Fruit fly (Drosophila melanogaster) whole organism, larva: ENCODE measurements around the gene CG10561.

Source experiments
- noc ChIP-seq: fragments of 200-800 bp; sonication (Bioruptor generic); optimal IDR thresholded peaks from 3 replicates; lab custom pipeline; 2019; ENCODE audit warnings: missing biosample characterization, mild to moderate bottlenecking, missing genetic modification characterization, moderate library complexity

Gene CG10561

DNA sequence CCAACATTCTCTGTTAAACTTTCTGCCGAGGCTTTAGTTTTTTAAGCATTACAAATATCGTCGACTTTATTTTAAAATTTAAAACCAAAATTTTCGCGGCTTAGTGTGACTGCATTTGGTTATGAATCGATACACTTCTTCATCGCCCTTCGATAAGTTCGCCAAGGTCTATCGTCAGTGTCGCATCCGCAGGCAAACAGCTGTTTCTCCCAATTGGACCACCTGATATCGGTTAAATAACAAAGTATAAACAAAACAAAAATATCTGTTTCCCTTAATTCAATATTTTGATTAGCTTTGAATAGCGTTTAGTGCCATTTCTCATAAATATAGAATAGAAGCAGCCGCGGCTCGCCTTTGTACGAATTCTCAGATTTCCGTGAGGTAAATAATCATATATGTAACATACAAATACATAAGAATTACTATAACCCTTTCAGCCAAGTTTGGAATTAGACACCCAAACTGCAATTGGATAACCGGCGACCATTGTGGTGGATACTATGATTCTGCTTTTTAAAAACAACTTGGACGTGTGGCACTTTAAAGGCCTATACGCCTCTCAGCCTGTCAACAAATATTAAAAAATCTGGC, at the start of gene CG10561:
CG10561 (plus strand) TSS at position 219 of the 594 bp plus-strand sequence.
- no peak for TF ChIP-seq noc (tag; lab: Kevin White, UChicago)

DNA sequence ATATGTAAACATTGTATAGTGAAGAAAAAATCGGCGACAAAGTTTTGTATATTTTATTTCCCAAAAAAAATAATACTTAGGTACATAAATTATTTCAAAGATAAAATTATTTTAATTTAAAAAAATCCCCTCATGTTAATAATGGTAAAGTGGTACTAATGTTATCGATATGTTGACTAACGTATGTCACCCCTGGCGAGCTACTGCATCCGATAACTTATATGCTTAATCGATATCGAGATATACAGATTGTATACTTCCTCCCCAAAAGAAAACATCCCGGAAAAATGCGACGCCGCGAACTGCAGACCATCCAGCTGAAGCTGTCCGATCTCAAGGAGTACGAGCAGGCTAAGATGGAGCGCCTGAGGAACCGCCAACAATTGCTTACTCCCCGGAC, 49.5 kb upstream of the CG10561 start, which contains the start of gene CG17343:
CG17343 (plus strand) TSS at position 224 of the 400 bp plus-strand sequence.
- TF ChIP-seq noc (tag; lab: Kevin White, UChicago), result no peak

DNA sequence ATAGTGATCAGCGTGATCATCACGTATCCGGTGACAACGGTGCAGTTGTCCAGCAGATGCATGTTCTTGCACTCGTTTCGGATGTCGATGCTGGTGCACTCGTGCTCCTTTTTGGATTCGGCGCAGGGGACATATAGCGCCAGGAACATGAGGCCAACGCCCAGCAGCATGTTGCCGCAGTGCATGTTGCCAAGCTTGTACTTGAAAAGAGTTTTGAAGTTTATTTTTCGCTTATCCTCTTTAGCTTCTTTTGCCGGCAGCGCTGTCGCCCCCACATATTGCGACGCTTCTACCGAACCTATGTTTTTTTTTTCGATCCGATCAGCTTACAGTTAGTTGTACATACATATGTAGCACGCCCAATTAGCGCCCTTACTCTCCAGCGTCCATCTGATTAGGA, 45.8 kb upstream of the CG10561 start:
- TF ChIP-seq noc (tag; lab: Kevin White, UChicago), result no peak

DNA sequence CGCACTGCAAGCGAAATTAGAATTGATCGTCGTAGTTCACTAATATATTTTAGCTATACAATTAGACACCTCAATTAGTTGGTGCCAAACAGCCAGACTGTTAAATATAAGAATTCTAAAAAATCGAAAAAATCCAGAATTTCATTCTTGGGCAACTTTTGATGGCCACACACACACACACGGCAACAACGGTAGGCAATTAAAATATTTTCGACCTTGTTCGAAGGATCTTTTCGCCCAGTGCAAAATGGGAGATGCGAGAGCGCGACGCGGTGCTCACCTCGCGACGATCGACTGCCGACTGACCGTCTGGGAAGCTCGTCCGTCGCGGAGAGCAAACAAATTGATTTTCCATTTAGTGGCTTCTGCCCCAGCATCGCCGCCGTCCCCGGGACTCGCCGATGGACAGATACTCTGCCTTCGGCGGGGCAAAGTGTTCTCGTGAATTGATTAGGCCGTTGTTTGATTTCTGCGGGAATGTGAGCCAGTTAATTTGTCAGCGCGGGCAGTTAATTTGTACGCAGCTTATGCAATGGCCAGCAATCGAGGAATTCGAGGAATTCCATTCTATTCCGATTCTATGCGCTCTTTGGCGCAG, 44.6 kb upstream of the CG10561 start, which contains the start of gene CG10702:
CG10702 (minus strand) TSS at position 304 of the 598 bp plus-strand sequence.
- TF ChIP-seq noc (tag; lab: Kevin White, UChicago), result no peak

DNA sequence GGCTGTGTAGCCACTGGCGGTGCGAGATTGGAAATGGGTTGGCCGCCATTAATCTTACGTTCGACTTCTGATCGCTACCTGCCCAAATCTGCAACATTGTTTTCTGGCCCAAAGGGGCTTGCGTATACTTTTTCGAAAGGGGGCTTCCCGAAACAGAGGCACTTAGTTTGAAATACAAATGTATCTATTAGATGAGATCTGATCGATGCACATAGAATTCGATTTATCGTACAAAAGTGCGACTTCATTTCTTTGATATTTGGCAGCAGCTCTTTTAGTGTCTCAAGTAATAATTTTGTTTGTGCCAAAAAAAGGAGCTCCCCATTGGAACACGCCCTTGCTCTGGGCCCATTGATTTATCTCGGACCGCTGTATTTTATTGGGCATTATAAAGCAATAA, 42.5 kb upstream of the CG10561 start:
- no peak for TF ChIP-seq noc (tag; lab: Kevin White, UChicago)

DNA sequence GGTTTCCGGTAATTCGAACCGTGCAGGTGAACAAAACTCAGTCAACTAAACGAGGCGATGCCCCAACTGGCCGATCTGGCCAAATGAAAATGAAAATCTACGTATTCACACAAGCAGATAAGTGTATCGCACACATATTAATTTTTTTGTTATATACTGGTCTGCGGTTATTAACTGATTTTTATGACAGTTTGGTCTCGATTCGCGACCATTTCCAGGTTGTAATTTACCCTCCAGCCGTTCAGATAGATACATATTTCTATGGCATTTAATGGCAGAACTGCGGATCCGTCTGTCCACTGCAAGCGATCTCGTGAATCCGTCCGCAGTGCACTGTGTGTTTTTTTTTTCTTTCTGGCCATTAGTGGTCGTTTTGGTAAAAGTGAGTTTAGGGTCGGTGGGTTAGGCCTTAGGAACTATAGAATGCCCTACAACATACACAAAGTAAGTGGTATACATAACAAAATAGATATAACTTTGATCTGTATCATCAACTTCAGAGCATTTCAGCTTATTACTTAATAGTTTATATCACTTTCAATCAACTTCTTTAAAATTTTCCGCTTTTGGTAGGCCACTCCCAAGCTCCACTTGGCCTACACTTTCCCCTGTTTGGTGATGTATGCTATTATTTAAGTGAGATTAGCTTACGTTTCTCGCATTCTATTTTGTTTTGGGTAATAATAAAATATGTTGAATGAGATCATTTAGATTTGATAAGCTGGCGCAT, 39.9 kb upstream of the CG10561 start, which contains the start of gene CG17572:
CG17572 (minus strand) TSS at position 51 of the 730 bp plus-strand sequence.
- no peak for TF ChIP-seq noc (tag; lab: Kevin White, UChicago)

DNA sequence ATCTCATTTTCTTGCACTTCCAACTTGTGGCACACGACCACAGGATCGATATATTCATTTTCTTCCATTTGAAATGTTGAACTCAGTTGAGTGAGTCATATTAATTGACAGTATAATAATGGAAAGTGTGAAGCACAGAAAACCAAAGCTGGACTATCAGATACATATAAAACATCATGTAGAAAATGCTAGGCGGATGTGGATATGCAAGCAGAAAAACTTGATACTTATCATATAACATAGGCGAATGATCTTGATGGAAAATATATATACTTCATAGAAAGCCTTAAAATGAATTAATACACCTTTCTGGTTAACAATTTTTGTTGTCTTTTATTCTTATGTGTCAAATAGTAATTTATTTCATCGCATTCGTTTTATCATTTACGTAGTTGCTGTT, 35.3 kb upstream of the CG10561 start, which contains the start of gene CG10700:
CG10700 (minus strand) TSS at position 101 of the 400 bp plus-strand sequence.
- no peak for TF ChIP-seq noc (tag; lab: Kevin White, UChicago)

DNA sequence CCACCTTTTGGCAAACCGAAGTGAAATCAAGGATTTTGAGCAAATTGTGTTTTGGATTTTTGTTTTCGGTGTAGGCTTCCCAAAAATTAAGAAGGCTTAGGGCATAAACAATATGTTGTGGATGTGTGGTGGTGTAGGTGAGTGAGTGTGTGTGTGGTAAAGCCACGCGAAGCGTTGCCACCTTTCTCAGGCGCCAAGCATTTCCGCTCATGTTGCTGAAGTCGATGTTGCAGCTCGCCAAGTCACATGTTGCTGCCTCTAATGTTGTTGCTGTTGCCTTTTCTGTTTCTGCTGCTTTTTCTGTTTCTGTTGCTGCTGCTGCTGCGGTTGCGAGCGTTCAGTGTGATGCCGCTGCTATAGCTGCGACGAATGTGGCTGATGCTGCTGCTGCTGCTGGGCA, 34.5 kb upstream of the CG10561 start:
- TF ChIP-seq noc (tag; lab: Kevin White, UChicago), result no peak

DNA sequence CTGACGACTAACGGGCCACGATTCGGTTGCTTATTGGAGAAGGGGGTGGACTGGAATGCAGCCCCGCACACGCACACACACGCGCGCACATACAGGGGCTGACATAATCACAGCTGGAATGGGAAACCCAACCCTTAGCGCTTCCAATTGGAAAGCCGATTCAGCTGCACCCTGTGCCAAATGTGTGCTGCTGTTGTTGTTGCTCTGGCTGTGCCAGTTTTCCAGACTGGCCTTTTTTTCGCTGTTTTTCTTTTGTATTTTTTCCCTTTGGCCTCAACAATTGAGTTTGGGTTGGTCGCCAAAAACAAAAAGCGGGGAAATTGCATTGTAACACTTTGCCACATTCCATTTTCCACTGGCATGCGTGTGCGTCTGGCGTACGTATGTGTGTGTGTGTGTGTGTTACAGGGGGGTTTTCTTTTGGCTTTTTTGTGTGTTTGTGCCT, 30.9 kb upstream of the CG10561 start:
- TF ChIP-seq noc (tag; lab: Kevin White, UChicago), result no peak

DNA sequence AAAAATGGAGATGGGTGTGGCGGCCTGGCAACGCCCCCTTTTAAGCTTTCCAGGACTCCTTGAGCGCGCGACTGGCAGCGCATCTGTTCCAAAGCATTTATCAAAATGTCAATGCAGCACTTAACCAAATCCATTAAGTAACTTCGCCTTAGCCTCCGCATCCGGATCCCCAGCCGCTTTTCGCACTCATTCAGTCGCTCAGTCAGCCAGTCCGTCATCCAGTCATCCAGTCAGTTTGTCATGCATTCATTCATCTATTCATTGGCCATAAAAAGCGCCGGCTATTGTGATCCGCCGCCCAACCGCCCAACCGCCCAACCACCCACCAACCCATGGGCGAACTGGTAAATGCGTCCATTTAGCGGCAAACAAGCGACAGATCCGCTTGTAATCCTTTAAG, 25.3 kb upstream of the CG10561 start:
- no peak for TF ChIP-seq noc (tag; lab: Kevin White, UChicago)

DNA sequence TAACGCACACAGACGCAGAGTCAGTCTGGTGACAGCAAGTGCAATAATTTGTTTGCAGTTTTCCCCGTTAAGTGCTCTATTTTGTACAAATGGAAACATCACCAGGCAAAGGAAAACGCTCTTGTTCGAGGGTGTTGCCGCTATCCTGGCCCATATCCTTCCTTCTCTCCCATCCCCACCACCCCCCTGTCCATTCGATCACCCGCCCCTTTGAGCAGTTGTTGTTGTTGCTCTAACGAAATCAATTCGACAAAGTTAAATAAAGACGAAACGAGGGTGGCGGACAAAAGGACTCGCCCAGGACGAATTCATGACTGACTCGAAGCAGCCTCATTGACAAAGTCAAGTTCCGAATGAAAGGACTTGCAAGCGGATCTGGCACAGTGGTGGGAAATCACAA, 24.8 kb upstream of the CG10561 start:
- TF ChIP-seq noc (tag; lab: Kevin White, UChicago), result no peak

DNA sequence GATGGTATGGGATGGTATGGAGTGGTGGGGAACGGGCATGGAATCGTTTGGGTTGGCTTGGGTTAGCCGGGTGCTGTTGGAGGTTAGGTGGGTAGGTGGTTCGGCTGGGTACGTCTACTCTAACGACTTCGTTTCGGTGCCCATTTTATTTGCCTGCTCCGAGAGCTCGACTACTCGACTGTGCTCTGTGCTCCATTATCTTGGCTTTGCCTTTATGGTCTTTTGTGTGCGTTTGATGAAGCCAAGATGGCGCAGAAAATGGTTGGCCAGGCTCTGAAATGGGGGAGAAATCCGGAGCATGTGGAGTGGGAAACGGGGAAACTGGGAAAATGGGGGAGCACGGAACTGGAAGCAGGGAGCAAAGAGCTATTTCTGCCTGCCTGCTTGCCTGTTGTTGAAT, 20.3 kb upstream of the CG10561 start:
- TF ChIP-seq noc (tag; lab: Kevin White, UChicago), result no peak

DNA sequence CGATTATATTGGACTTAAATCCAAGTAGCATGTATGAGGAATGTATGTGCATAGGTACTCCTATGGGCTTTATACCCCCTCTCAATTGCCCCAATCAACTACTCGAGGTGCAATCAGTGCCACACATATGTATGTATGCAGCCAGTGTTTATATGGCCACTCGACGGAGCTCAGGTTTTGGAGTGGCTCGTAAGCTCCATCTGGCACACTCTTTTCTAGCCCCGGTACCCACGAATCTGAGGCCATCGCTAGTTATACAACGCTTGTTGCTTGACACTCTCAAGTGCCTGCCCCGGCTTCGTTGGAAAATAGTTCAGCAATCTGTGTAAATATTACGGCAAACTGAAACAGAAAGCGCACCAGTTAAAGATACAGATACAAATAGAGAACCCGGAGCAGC, 17.8 kb upstream of the CG10561 start:
- no peak for TF ChIP-seq noc (tag; lab: Kevin White, UChicago)

DNA sequence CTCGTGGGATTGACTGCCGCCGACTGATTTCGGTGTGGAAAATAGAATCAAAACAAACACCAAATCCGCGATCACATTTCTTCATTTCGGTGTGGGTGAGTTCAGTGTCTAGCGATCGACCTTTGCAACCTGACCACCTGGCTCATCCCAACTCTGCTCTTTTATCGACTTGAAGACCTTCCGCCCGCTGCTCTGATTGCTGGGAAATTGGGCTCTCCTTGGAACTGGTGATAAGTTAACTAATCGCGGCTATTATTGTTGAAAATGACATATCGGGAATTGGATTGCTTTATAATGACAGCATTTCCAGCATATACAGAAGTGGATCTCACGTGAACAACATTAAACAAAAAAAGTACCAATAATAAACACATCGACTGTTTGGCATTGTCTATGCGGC, 16.8 kb upstream of the CG10561 start:
- no peak for TF ChIP-seq noc (tag; lab: Kevin White, UChicago)

DNA sequence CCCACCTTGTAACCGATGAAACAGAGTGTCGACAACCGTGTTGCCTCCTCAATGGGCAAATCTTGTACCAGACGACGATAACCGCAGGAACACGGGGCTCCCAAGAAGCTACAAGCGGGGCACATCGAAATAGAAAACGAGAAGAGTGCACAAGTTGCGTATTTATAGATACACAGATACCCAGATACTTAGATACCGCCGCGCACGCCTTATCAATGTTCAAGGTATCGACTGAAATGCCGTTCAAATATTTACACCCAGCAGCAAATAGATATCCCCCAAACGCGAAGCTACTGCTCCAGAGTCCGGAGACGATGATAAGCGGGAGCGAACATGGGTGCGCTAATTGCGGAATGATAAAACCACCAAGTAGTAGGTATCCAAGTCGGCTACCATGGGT, 15.5 kb upstream of the CG10561 start:
- TF ChIP-seq noc (tag; lab: Kevin White, UChicago), result no peak

DNA sequence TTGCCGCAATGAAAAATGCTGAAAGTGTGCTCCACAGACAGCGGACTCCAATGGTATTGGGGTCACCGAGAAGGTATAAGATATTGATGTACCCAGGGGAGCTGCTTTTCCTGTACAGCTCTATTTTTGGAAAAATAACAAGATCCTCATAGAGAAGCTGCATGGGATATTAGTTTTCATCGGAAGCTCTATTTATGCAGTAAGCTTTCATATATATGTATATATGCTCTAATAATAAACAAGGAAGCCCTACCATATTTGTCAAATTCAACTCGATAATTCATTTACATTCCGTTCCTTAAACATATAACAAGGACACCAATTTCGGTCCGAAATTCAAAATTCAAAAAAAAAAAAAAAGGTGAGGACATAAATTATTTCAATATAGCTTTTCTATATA, 12.5 kb upstream of the CG10561 start, which contains the start of the genes CG17344 and CG43731:
CG17344 (plus strand) TSS at position 301 of the 400 bp plus-strand sequence.
CG43731 (plus strand) TSS at position 301 of the 400 bp plus-strand sequence.
- no peak for TF ChIP-seq noc (tag; lab: Kevin White, UChicago)
